Fruit fly (Drosophila melanogaster) whole organism, embryonic: ENCODE results near the gene CG34305.

Experiments used
- ATbp ChIP-seq: fragments of 200-800 bp; sonication (Bioruptor generic); optimal IDR thresholded peaks from 2 replicates; lab custom pipeline; 2017; ENCODE audit warnings: missing biosample characterization, mild to moderate bottlenecking, missing genetic modification characterization, missing genetic modification reagents
- Aef1 ChIP-seq: fragments of 200-800 bp; sonication (Bioruptor generic); IDR thresholded peaks from 3 replicates; pipeline ENCODE4 v1.3.6; 2022; ENCODE audit warnings: missing biosample characterization, missing genetic modification characterization
- B-H2 ChIP-seq: fragments of 200-800 bp; sonication (Bioruptor generic); optimal IDR thresholded peaks from 2 replicates; lab custom pipeline; 2018; ENCODE audit warnings: missing biosample characterization, mild to moderate bottlenecking, missing genetic modification characterization
- BEAF-32 ChIP-seq: fragments of 200-800 bp; sonication (Bioruptor generic); optimal IDR thresholded peaks from 3 replicates; lab custom pipeline; 2017; ENCODE audit warnings: missing biosample characterization, missing genetic modification characterization, mild to moderate bottlenecking, moderate library complexity, missing genetic modification reagents
- BtbVII ChIP-seq: fragments of 200-800 bp; sonication (Bioruptor generic); optimal IDR thresholded peaks from 3 replicates; lab custom pipeline; 2017; ENCODE audit warnings: missing biosample characterization, mild to moderate bottlenecking, missing genetic modification characterization
- Bteb2 ChIP-seq: fragments of 200-800 bp; sonication (Bioruptor generic); optimal IDR thresholded peaks from 2 replicates; lab custom pipeline; 2016; ENCODE audit warnings: missing biosample characterization, missing genetic modification characterization
- CG10147 ChIP-seq: fragments of 200-800 bp; sonication (Bioruptor generic); optimal IDR thresholded peaks from 2 replicates; lab custom pipeline; 2019; ENCODE audit warnings: missing biosample characterization, mild to moderate bottlenecking, missing genetic modification characterization, moderate library complexity
- CG1024 ChIP-seq: fragments of 200-800 bp; sonication (Bioruptor generic); IDR thresholded peaks from 2 replicates; pipeline ENCODE4 v1.3.6; 2022; ENCODE audit warnings: missing biosample characterization, missing genetic modification characterization
- CG12071 ChIP-seq: fragments of 200-800 bp; sonication (Bioruptor generic); optimal IDR thresholded peaks from 3 replicates; lab custom pipeline; 2018; ENCODE audit warnings: missing biosample characterization, mild to moderate bottlenecking, missing genetic modification characterization
- CG13624 ChIP-seq: fragments of 200-800 bp; sonication (Bioruptor generic); optimal IDR thresholded peaks from 2 replicates; lab custom pipeline; 2016; ENCODE audit warnings: missing biosample characterization, missing genetic modification characterization
- CG14014 ChIP-seq: fragments of 200-800 bp; sonication (Bioruptor generic); IDR thresholded peaks from 2 replicates; pipeline ENCODE4 v1.3.6; 2022; ENCODE audit warnings: missing biosample characterization, missing genetic modification characterization
- CG14667 ChIP-seq: fragments of 200-800 bp; sonication (Bioruptor generic); IDR thresholded peaks from 2 replicates; pipeline ENCODE4 v1.3.6; 2022; ENCODE audit warnings: missing biosample characterization, missing genetic modification characterization
- CG14710 ChIP-seq: fragments of 200-800 bp; sonication (Bioruptor generic); optimal IDR thresholded peaks from 3 replicates; lab custom pipeline; 2019; ENCODE audit warnings: missing biosample characterization, mild to moderate bottlenecking, missing genetic modification characterization, moderate library complexity
- CG15011 ChIP-seq: fragments of 200-800 bp; sonication (Bioruptor generic); optimal IDR thresholded peaks from 3 replicates; lab custom pipeline; 2018; ENCODE audit warnings: missing biosample characterization, mild to moderate bottlenecking, missing genetic modification characterization
- CG17568 ChIP-seq: fragments of 200-800 bp; sonication (Bioruptor generic); optimal IDR thresholded peaks from 2 replicates; lab custom pipeline; 2018; ENCODE audit warnings: missing biosample characterization, mild to moderate bottlenecking, missing genetic modification characterization, moderate library complexity
- CG17612 ChIP-seq: fragments of 200-800 bp; sonication (Bioruptor generic); IDR thresholded peaks from 2 replicates; pipeline ENCODE4 v1.3.6; 2022; ENCODE audit warnings: missing biosample characterization, missing genetic modification characterization
- CG17802 ChIP-seq: fragments of 200-800 bp; sonication (Bioruptor generic); optimal IDR thresholded peaks from 2 replicates; lab custom pipeline; 2018; ENCODE audit warnings: missing biosample characterization, mild to moderate bottlenecking, missing genetic modification characterization, moderate library complexity
- CG17912 ChIP-seq: fragments of 200-800 bp; sonication (Bioruptor generic); optimal IDR thresholded peaks from 2 replicates; lab custom pipeline; 2018; ENCODE audit warnings: missing biosample characterization, mild to moderate bottlenecking, missing genetic modification characterization
- CG18764 ChIP-seq: fragments of 200-800 bp; sonication (Bioruptor generic); optimal IDR thresholded peaks from 3 replicates; lab custom pipeline; 2016; ENCODE audit warnings: missing biosample characterization, missing genetic modification characterization
- CG31388 ChIP-seq: fragments of 200-800 bp; sonication (Bioruptor generic); optimal IDR thresholded peaks from 2 replicates; lab custom pipeline; 2016; ENCODE audit warnings: missing biosample characterization, missing genetic modification characterization
- CG3726 ChIP-seq: fragments of 200-800 bp; sonication (Bioruptor generic); IDR thresholded peaks from 3 replicates; pipeline ENCODE4, ENCODE4 v1.3.6; 2022; ENCODE audit warnings: missing biosample characterization, missing genetic modification characterization
- CG7357 ChIP-seq: fragments of 200-800 bp; sonication (Bioruptor generic); IDR thresholded peaks from 3 replicates; pipeline ENCODE4 v1.3.6; 2022; ENCODE audit warnings: missing biosample characterization, missing genetic modification characterization
- CG8478 ChIP-seq: fragments of >200 bp; optimal IDR thresholded peaks from 2 replicates; lab custom pipeline; 2018
- CG8924 ChIP-seq: fragments of 200-800 bp; optimal IDR thresholded peaks from 3 replicates; lab custom pipeline; 2019; ENCODE audit warnings: missing biosample characterization, mild to moderate bottlenecking, missing genetic modification characterization, moderate library complexity
- Camta ChIP-seq: fragments of 200-800 bp; sonication (Bioruptor generic); optimal IDR thresholded peaks from 2 replicates; lab custom pipeline; 2016; ENCODE audit warnings: missing biosample characterization, missing genetic modification characterization
- Dek ChIP-seq: fragments of 200-800 bp; sonication (Bioruptor generic); optimal IDR thresholded peaks from 3 replicates; lab custom pipeline; 2019; ENCODE audit warnings: missing biosample characterization, mild to moderate bottlenecking, missing genetic modification characterization, moderate library complexity
- Hr3 ChIP-seq: fragments of 200-800 bp; sonication (Bioruptor generic); optimal IDR thresholded peaks from 3 replicates; lab custom pipeline; 2016; ENCODE audit warnings: missing biosample characterization, missing genetic modification characterization
- Hr51 ChIP-seq, 2 experiments: fragments of 200-800 bp; sonication (Bioruptor generic); optimal IDR thresholded peaks; 2 replicates in 1 of 2; 3 replicates in 1 of 2; lab custom pipeline; 2016 to 2018; ENCODE audit warnings: missing biosample characterization in 2 of 2, missing genetic modification characterization in 2 of 2, mild to moderate bottlenecking in 1 of 2, moderate library complexity in 1 of 2
- MESR4 ChIP-seq: fragments of 200-800 bp; sonication (Bioruptor generic); optimal IDR thresholded peaks from 2 replicates; lab custom pipeline; 2018; ENCODE audit warnings: missing biosample characterization, mild to moderate bottlenecking, missing genetic modification characterization, moderate library complexity
- Mad ChIP-seq: fragments of 200-800 bp; sonication (Bioruptor generic); optimal IDR thresholded peaks from 2 replicates; lab custom pipeline; 2016; ENCODE audit warnings: missing biosample characterization, missing genetic modification characterization
- Nf-YA ChIP-seq: fragments of 200-800 bp; sonication (Bioruptor generic); IDR thresholded peaks from 2 replicates; pipeline ENCODE4 v1.3.6; 2022; ENCODE audit warnings: missing biosample characterization, missing genetic modification characterization
- Optix ChIP-seq: fragments of 200-800 bp; sonication (Bioruptor generic); IDR thresholded peaks from 3 replicates; pipeline ENCODE4 v1.3.6; 2022; ENCODE audit warnings: missing biosample characterization, missing genetic modification characterization
- Xrp1 ChIP-seq: fragments of 200-800 bp; sonication (Bioruptor generic); IDR thresholded peaks from 2 replicates; pipeline ENCODE4 v1.3.6; 2022; ENCODE audit warnings: missing biosample characterization, missing genetic modification characterization
- az2 ChIP-seq: fragments of 200-800 bp; sonication (Bioruptor generic); optimal IDR thresholded peaks from 3 replicates; lab custom pipeline; 2016; ENCODE audit warnings: missing biosample characterization, missing genetic modification characterization
- btn ChIP-seq: fragments of 200-800 bp; sonication (Bioruptor generic); optimal IDR thresholded peaks from 2 replicates; lab custom pipeline; 2016; ENCODE audit warnings: missing biosample characterization, missing genetic modification characterization
- cg ChIP-seq: fragments of 200-800 bp; sonication (Bioruptor generic); optimal IDR thresholded peaks from 3 replicates; lab custom pipeline; 2019; ENCODE audit warnings: missing biosample characterization, mild to moderate bottlenecking, missing genetic modification characterization, moderate library complexity
- chinmo ChIP-seq: fragments of 200-800 bp; sonication (Bioruptor generic); IDR thresholded peaks from 4 replicates; pipeline ENCODE4 v1.3.6; 2022; ENCODE audit warnings: missing biosample characterization, missing genetic modification characterization; ENCODE audit not compliant: partially characterized antibody
- crol ChIP-seq: fragments of 200-800 bp; sonication (Bioruptor generic); IDR thresholded peaks from 2 replicates; pipeline ENCODE4 v1.3.6; 2022; ENCODE audit warnings: missing biosample characterization, missing genetic modification characterization
- cwo ChIP-seq: fragments of 200-800 bp; sonication (Bioruptor generic); optimal IDR thresholded peaks from 3 replicates; lab custom pipeline; 2017; ENCODE audit warnings: missing biosample characterization, missing genetic modification characterization, mild to moderate bottlenecking, moderate library complexity, missing genetic modification reagents
- da ChIP-seq: fragments of 200-800 bp; sonication (Bioruptor generic); optimal IDR thresholded peaks from 2 replicates; lab custom pipeline; 2016; ENCODE audit warnings: missing biosample characterization, missing genetic modification characterization
- dan ChIP-seq: fragments of 200-800 bp; sonication (Bioruptor generic); IDR thresholded peaks from 2 replicates; pipeline ENCODE4 v1.3.6; 2022; ENCODE audit warnings: missing biosample characterization, missing genetic modification characterization
- exex ChIP-seq: fragments of 200-800 bp; sonication (Bioruptor generic); optimal IDR thresholded peaks from 4 replicates; lab custom pipeline; 2018; ENCODE audit warnings: missing biosample characterization, mild to moderate bottlenecking, missing genetic modification characterization, moderate library complexity
- eyg ChIP-seq: fragments of 200-800 bp; sonication (Bioruptor generic); optimal IDR thresholded peaks from 3 replicates; lab custom pipeline; 2016; ENCODE audit warnings: missing biosample characterization, missing genetic modification characterization
- gem ChIP-seq: fragments of 200-800 bp; sonication (Bioruptor generic); optimal IDR thresholded peaks from 2 replicates; lab custom pipeline; 2019; ENCODE audit warnings: missing biosample characterization, mild to moderate bottlenecking, missing genetic modification characterization, moderate library complexity
- gro ChIP-seq: fragments of 200-800 bp; sonication (Bioruptor generic); optimal IDR thresholded peaks from 2 replicates; lab custom pipeline; 2016; ENCODE audit warnings: missing biosample characterization, missing genetic modification characterization
- maf-S ChIP-seq: fragments of 200-800 bp; sonication (Bioruptor generic); optimal IDR thresholded peaks from 2 replicates; lab custom pipeline; 2016; ENCODE audit warnings: missing biosample characterization, missing genetic modification characterization
- nau ChIP-seq: fragments of 200-800 bp; sonication (Bioruptor generic); optimal IDR thresholded peaks from 3 replicates; lab custom pipeline; 2017; ENCODE audit warnings: missing biosample characterization, mild to moderate bottlenecking, missing genetic modification characterization, missing genetic modification reagents
- p53 ChIP-seq: fragments of 200-800 bp; sonication (Bioruptor generic); optimal IDR thresholded peaks from 2 replicates; lab custom pipeline; 2016; ENCODE audit warnings: missing biosample characterization, missing genetic modification characterization
- pum ChIP-seq: fragments of 200-800 bp; sonication (Bioruptor generic); optimal IDR thresholded peaks from 2 replicates; lab custom pipeline; 2016; ENCODE audit warnings: missing biosample characterization, missing genetic modification characterization
- ssp ChIP-seq: fragments of 200-800 bp; sonication (Bioruptor generic); IDR thresholded peaks from 2 replicates; pipeline ENCODE4 v1.3.6; 2022; ENCODE audit warnings: missing biosample characterization, missing genetic modification characterization

The CG34305 gene

DNA sequence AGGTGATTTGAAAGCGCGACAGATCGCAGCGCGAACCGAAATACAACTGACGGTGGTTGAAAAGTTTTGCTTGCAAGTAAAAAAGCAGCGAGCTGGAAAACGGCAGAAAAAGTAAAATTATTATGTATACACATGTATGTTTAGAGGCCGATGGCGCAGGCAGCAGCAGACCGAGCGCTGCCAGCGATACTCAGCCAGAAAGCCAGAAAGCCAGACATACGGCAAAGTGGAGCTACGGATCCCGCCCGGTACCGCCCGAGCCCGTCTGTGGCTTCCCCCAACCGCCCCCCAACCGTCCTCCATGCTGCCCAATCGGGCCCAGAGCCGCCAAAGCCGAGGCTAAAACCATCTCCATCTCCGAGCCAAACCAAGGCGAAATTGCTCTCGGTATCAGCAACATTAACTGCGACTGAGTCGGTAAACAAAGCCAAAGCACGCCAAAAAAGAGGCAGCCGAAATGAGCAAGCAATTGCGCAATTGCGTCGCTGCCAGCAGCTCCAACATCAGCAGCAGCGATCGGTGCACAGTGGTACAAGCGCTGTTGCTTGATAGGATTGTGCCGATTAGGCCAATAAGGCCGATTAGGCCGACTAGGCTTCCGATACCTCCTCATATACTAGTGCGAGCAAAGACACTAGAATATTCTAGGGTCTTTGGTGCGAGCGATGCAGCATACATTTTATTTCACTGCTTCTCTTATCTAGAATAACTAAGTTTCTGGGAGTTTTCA lies 27.5 kb downstream of the CG34305 start, which contains the start of gene CG14636 (continued):
- TF ChIP-seq btn (peak; percentile 36), exex (tag; lab: Kevin White, UChicago) (no peak), CG7357 (peak; percentile 70; the same call in 2 of the 3 replicates), CG13624 (peak; percentile 78), CG18764 (GFP tag; lab: Kevin White, UChicago) (no peak), pum (GFP tag; lab: Kevin White, UChicago) (peak; percentile 43), Bteb2 (GFP tag; lab: Kevin White, UChicago) (peak; percentile 50), Mad (peak; percentile 52), BtbVII (GFP tag; lab: Kevin White, UChicago) (peak; percentile 72), CG15011 (GFP tag; lab: Kevin White, UChicago) (peak; percentile 53), Camta (GFP tag; lab: Kevin White, UChicago) (peak; percentile 48), CG17802 (tag; lab: Kevin White, UChicago) (no peak), Aef1 (GFP tag; lab: Robert Waterston, UW) (peak; percentile 53; the same call in 2 of the 3 replicates), CG8924 (tag; lab: Kevin White, UChicago) (peak; percentile 58), da (GFP tag; lab: Kevin White, UChicago) (no peak), crol (GFP tag; lab: Robert Waterston, UW) (peak; percentile 85), az2 (GFP tag; lab: Kevin White, UChicago) (peak; percentile 50), Nf-YA (GFP tag; lab: Robert Waterston, UW) (peak; percentile 59; the same call in 1 of the 2 replicates), CG12071 (GFP tag; lab: Kevin White, UChicago) (peak; percentile 37), MESR4 (GFP tag; lab: Kevin White, UChicago) (no peak), CG1024 (GFP tag; lab: Robert Waterston, UW) (no peak), Hr3 (peak; percentile 42), CG17568 (GFP tag; lab: Kevin White, UChicago) (peak; percentile 7), dan (GFP tag; lab: Robert Waterston, UW) (no peak), CG17612 (GFP tag; lab: Robert Waterston, UW) (peak; percentile 58), ssp (GFP tag; lab: Robert Waterston, UW) (peak; percentile 65), CG3726 (GFP tag; lab: Robert Waterston, UW) (peak; percentile 77), CG10147 (GFP tag; lab: Kevin White, UChicago) (peak; percentile 45), cwo (GFP tag; lab: Kevin White, UChicago) (peak; percentile 69), gro (peak; percentile 63), gem (peak; percentile 76), CG8478 (lab: Kevin White, UChicago) (no peak), Optix (GFP tag; lab: Robert Waterston, UW) (peak; percentile 73; the same call in 2 of the 3 replicates), CG17912 (GFP tag; lab: Kevin White, UChicago) (peak; percentile 21), ATbp (GFP tag; lab: Kevin White, UChicago) (peak; percentile 50), Dek (tag; lab: Kevin White, UChicago) (peak; percentile 30), CG14667 (GFP tag; lab: Robert Waterston, UW) (peak; percentile 70), p53 (GFP tag; lab: Kevin White, UChicago) (peak; percentile 62), eyg (GFP tag; lab: Kevin White, UChicago) (peak; percentile 20), B-H2 (GFP tag; lab: Kevin White, UChicago) (no peak), nau (GFP tag; lab: Kevin White, UChicago) (peak; percentile 74), cg (GFP tag; lab: Kevin White, UChicago) (no peak), CG14014 (GFP tag; lab: Robert Waterston, UW) (peak; percentile 78), CG14710 (tag; lab: Kevin White, UChicago) (no peak), Xrp1 (GFP tag; lab: Robert Waterston, UW) (peak; percentile 74), CG31388 (no peak), chinmo (GFP tag; lab: Robert Waterston, UW) (peak; percentile 90), Hr51 (GFP tag; optimal IDR thresholded peaks at IDR 0.05; lab: Kevin White, UChicago) (peak in 1 of 2 experiments; percentile 86), maf-S (GFP tag; lab: Kevin White, UChicago) (peak; percentile 44), BEAF-32 (GFP tag; lab: Kevin White, UChicago) (no peak)
